Fruit fly (Drosophila melanogaster): ENCODE measurements around the gene sloth2.

sloth2 gene

dm6 chrX:7004101-7004700 lies 7.0 kb upstream of the sloth2 start (continued):
- peak; percentile 83 for TF ChIP-seq eyg (GFP tag; optimal IDR thresholded peaks at IDR 0.05)
- TF ChIP-seq chm (GFP tag; IDR thresholded peaks at IDR 0.05): peak; percentile 96; the same call in 1 of the 2 replicates
- peak; percentile 69 for TF ChIP-seq CG15514 (GFP tag; optimal IDR thresholded peaks at IDR 0.05)
- TF ChIP-seq ara (GFP tag; IDR thresholded peaks at IDR 0.05): peak; percentile 92
- TF ChIP-seq CG7963 (GFP tag; IDR thresholded peaks at IDR 0.05; ENCODE audit: partially characterized antibody): no peak
- TF ChIP-seq sisA (GFP tag; IDR thresholded peaks at IDR 0.05): peak; percentile 18; the same call in 1 of the 2 replicates
- peak; percentile 52 for TF ChIP-seq Fer2 (tag; optimal IDR thresholded peaks at IDR 0.05)
- peak; percentile 46 for TF ChIP-seq CG2120 (GFP tag; optimal IDR thresholded peaks at IDR 0.05)
- TF ChIP-seq fu2 (GFP tag; optimal IDR thresholded peaks at IDR 0.05): peak; percentile 26
- TF ChIP-seq dan (GFP tag; IDR thresholded peaks at IDR 0.05): no peak
- peak; percentile 23 to 69 for TF ChIP-seq insv (GFP tag; optimal IDR thresholded peaks at IDR 0.05)
- TF ChIP-seq CG17612 (GFP tag; IDR thresholded peaks at IDR 0.05): peak; percentile 42; the same call in 1 of the 2 replicates
- peak; percentile 78 for TF ChIP-seq PHDP (tag; optimal IDR thresholded peaks at IDR 0.05)
- TF ChIP-seq Lhr (GFP tag; optimal IDR thresholded peaks at IDR 0.05): peak; percentile 93
- TF ChIP-seq Antp (GFP tag; optimal IDR thresholded peaks at IDR 0.05): peak; percentile 76
- peak; percentile 86 for TF ChIP-seq HHEX (GFP tag; optimal IDR thresholded peaks at IDR 0.05)
- no peak for TF ChIP-seq hth (optimal IDR thresholded peaks at IDR 0.05)
- peak; percentile 98 for TF ChIP-seq ac (GFP tag; optimal IDR thresholded peaks at IDR 0.05)
- TF ChIP-seq tin (GFP tag; optimal IDR thresholded peaks at IDR 0.05): peak; percentile 61
- peak; percentile 97 for TF ChIP-seq CG12236 (GFP tag; optimal IDR thresholded peaks at IDR 0.05)
- peak; percentile 90 for TF ChIP-seq odd (GFP tag; optimal IDR thresholded peaks at IDR 0.05)
- peak; percentile 58 for TF ChIP-seq lilli (GFP tag; optimal IDR thresholded peaks at IDR 0.05)
- TF ChIP-seq Ets65A (GFP tag): peak; percentile 65
- no peak for TF ChIP-seq Dp (GFP tag; optimal IDR thresholded peaks at IDR 0.05)
- peak; percentile 67 for TF ChIP-seq Fer3 (tag; optimal IDR thresholded peaks at IDR 0.05)
- TF ChIP-seq CG6765 (GFP tag; optimal IDR thresholded peaks at IDR 0.05): peak; percentile 35
- no peak for TF ChIP-seq Lpt (GFP tag; optimal IDR thresholded peaks at IDR 0.05)
- peak; percentile 82 for TF ChIP-seq CG18619 (GFP tag; optimal IDR thresholded peaks at IDR 0.05)
- peak; percentile 58 for TF ChIP-seq CG4617 (GFP tag; optimal IDR thresholded peaks at IDR 0.05; ENCODE audit: borderline replicate concordance)
- no peak for TF ChIP-seq usp (GFP tag; optimal IDR thresholded peaks at IDR 0.05)
- TF ChIP-seq Hmx (GFP tag; optimal IDR thresholded peaks at IDR 0.05): no peak
- peak; percentile 61 for TF ChIP-seq Rx (GFP tag; IDR thresholded peaks at IDR 0.05)
- TF ChIP-seq CG17912 (GFP tag; optimal IDR thresholded peaks at IDR 0.05): peak; percentile 62
- TF ChIP-seq CG30431 (GFP tag; optimal IDR thresholded peaks at IDR 0.05): peak; percentile 66
- peak; percentile 20 for TF ChIP-seq pros (GFP tag; optimal IDR thresholded peaks at IDR 0.05)
- TF ChIP-seq sima (GFP tag; optimal IDR thresholded peaks at IDR 0.05): peak; percentile 74
- TF ChIP-seq da (GFP tag; optimal IDR thresholded peaks at IDR 0.05): peak; percentile 72
- TF ChIP-seq slbo (GFP tag; IDR thresholded peaks at IDR 0.05): 0 out of 2 replicates have a peak, but pooled peaks have one; percentile 23
- peak; percentile 95 for TF ChIP-seq otp (GFP tag; IDR thresholded peaks at IDR 0.05)
- peak; percentile 63 for TF ChIP-seq D19A (tag; optimal IDR thresholded peaks at IDR 0.05)
- peak; percentile 87 for TF ChIP-seq gcm (GFP tag; optimal IDR thresholded peaks at IDR 0.05)
- peak; percentile 92 for TF ChIP-seq gsb-n (tag; optimal IDR thresholded peaks at IDR 0.05)
- peak; percentile 88 for TF ChIP-seq tio (GFP tag; optimal IDR thresholded peaks at IDR 0.05)
- TF ChIP-seq CG12219 (GFP tag; optimal IDR thresholded peaks at IDR 0.05): peak; percentile 81
- TF ChIP-seq nerfin-2 (GFP tag; IDR thresholded peaks at IDR 0.05; ENCODE audit: partially characterized antibody): no peak
- peak; percentile 76 for TF ChIP-seq CG17829 (tag; optimal IDR thresholded peaks at IDR 0.05)
- peak; percentile 67 for TF ChIP-seq CG11247 (GFP tag; IDR thresholded peaks at IDR 0.05)
- TF ChIP-seq CG16815 (GFP tag; optimal IDR thresholded peaks at IDR 0.05): peak; percentile 48
- peak; percentile 81 for TF ChIP-seq repo (GFP tag; optimal IDR thresholded peaks at IDR 0.05)
- no peak for TF ChIP-seq rib (GFP tag; IDR thresholded peaks at IDR 0.05)
- no peak for TF ChIP-seq fru (optimal IDR thresholded peaks at IDR 0.05)
